Worm (Caenorhabditis elegans): Measurements from ENCODE around the gene C01B9.1.

DNA sequence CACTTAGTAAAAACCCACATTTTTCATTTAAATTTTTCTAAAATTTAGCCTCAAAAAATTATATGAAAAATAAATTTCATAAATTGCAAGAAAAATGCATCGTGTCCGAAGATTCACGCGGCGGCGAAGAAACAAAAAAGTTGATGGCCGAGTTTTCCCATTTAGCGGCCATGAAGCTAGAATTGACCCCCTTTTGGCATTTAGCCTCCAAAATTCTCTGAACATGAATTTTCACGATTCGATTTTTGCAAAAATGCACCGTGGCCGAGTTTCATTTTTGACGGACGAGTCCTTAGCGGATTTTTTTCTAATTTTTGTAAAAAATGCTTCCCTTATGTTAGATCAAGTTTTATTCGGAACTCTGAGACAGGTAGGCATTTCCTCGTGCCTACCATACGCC lies 44.1 kb downstream of the C01B9.1 start:
- TF ChIP-seq ztf-11 (tag; optimal IDR thresholded peaks at IDR 0.05) (no peak), ceh-82 (tag; optimal IDR thresholded peaks at IDR 0.05) (no peak), nhr-21 (tag; optimal IDR thresholded peaks at IDR 0.05) (no peak), nhr-12 (tag; optimal IDR thresholded peaks at IDR 0.05) (no peak), mbf-1 (tag; optimal IDR thresholded peaks at IDR 0.05) (no peak), snpc-4 (tag; optimal IDR thresholded peaks at IDR 0.05) (no peak), zag-1 (tag; optimal IDR thresholded peaks at IDR 0.05) (no peak), elt-3 (tag; optimal IDR thresholded peaks at IDR 0.05) (no peak)
